Worm (Caenorhabditis elegans): ENCODE data around the gene arrd-17.

Gene arrd-17

DNA sequence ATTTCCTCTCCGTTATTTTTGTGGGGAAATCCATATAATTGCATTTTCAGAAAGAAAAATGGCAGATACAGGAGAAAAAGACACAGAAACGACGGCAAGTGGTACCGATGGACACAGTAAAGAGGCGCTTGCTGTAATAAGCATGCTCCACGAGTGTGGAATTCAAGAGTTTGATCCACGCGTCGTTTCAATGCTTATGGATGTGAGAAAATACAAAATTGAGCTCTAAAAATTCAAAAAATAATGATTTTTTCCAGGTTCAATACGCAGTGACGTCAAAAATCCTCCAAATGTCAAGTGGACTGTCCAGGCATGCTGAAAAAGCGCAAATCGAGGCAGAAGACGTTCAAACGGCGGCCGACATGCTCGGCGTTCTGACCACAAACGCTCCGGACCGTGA is 6.4 kb downstream of the arrd-17 start, which contains the start of gene taf-9:
taf-9 (plus strand) TSS at position 51 of the 400 bp plus-strand sequence.
- TF ChIP-seq nhr-43 (tag; optimal IDR thresholded peaks at IDR 0.05; ENCODE audit: poor library complexity, severe bottlenecking) (peak; percentile 13), ama-1 (optimal IDR thresholded peaks at IDR 0.05) (peak; percentile 45), nhr-23 (tag; optimal IDR thresholded peaks at IDR 0.05) (no peak)

- TF ChIP-seq fkh-2 (tag; optimal IDR thresholded peaks at IDR 0.05) (no peak), pqm-1 (tag; optimal IDR thresholded peaks at IDR 0.05) (no peak), ama-1 (optimal IDR thresholded peaks at IDR 0.05) (no peak), egl-5 (tag; optimal IDR thresholded peaks at IDR 0.05) (no peak), ZK546.5 (tag; optimal IDR thresholded peaks at IDR 0.05) (no peak), aly-2 (tag; optimal IDR thresholded peaks at IDR 0.05) (no peak), nfya-1 (tag; optimal IDR thresholded peaks at IDR 0.05; ENCODE audit: insufficient read depth) (no peak), jun-1 (tag; optimal IDR thresholded peaks at IDR 0.05) (no peak), egl-27 (tag; optimal IDR thresholded peaks at IDR 0.05) (no peak), mdl-1 (tag; optimal IDR thresholded peaks at IDR 0.05) (no peak), sea-2 (GFP tag; optimal IDR thresholded peaks at IDR 0.05) (no peak), unc-39 (tag; optimal IDR thresholded peaks at IDR 0.05) (no peak), ceh-9 (tag; optimal IDR thresholded peaks at IDR 0.05) (no peak), nhr-12 (tag; optimal IDR thresholded peaks at IDR 0.05) (no peak), ceh-28 (tag; optimal IDR thresholded peaks at IDR 0.05) (no peak), ceh-16 (tag; optimal IDR thresholded peaks at IDR 0.05) (no peak), pha-4 (tag; optimal IDR thresholded peaks at IDR 0.05) (no peak), nhr-28 (tag; optimal IDR thresholded peaks at IDR 0.05) (no peak), lin-15B (tag; optimal IDR thresholded peaks at IDR 0.05) (no peak)
Observed at ce11 chrIII:13623014-13623413, 7.6 kb downstream of the arrd-17 start, which contains the start of gene mlc-5. Gene mlc-5, plus strand, starts transcription at chrIII:13623314.

DNA sequence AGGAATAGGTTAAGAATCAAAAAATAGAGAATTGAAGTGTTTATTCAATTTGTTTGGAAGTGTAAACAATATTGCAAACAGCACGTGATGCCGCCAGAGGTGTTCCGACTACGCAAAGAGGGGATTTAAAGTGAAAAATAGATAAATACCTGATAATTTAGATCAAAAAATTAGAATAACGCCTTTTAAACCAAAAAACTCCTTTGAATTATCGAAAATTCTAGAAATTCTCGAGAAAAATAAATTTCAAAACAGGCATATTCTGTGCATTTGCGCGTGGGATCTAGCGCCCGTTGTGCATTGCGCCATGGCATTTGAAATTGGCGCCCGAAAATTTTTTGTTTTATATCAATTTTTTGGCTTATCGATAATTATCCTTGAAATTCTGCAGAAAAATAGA is 8.3 kb downstream of the arrd-17 start, which contains the start of gene hip-1:
hip-1 (minus strand) TSS at position 225 of the 400 bp plus-strand sequence.
- no peak for TF ChIP-seq unc-62 (GFP tag; optimal IDR thresholded peaks at IDR 0.05)
- TF ChIP-seq nhr-237 (tag; optimal IDR thresholded peaks at IDR 0.05), result no peak
- TF ChIP-seq nhr-25 (tag; optimal IDR thresholded peaks at IDR 0.05), result peak; percentile 13
- TF ChIP-seq elt-2 (tag; optimal IDR thresholded peaks at IDR 0.05), result peak; percentile 16
- TF ChIP-seq lin-15B (tag; optimal IDR thresholded peaks at IDR 0.05), result peak; percentile 21
- TF ChIP-seq egl-5 (tag; optimal IDR thresholded peaks at IDR 0.05), result no peak
- no peak for TF ChIP-seq fkh-10 (GFP tag; optimal IDR thresholded peaks at IDR 0.05)
- peak; percentile 25 for TF ChIP-seq snpc-4 (tag; optimal IDR thresholded peaks at IDR 0.05)
- TF ChIP-seq nhr-76 (tag; optimal IDR thresholded peaks at IDR 0.05), result no peak
- TF ChIP-seq mml-1 (tag; optimal IDR thresholded peaks at IDR 0.05), result no peak
- TF ChIP-seq ceh-28 (tag; optimal IDR thresholded peaks at IDR 0.05), result no peak
- TF ChIP-seq nhr-43 (tag; optimal IDR thresholded peaks at IDR 0.05; ENCODE audit: poor library complexity, severe bottlenecking), result no peak
- no peak for TF ChIP-seq mdl-1 (tag; optimal IDR thresholded peaks at IDR 0.05)
- TF ChIP-seq hmg-11 (tag; optimal IDR thresholded peaks at IDR 0.05), result peak; percentile 76
- peak; percentile 62 for TF ChIP-seq pha-4 (tag; optimal IDR thresholded peaks at IDR 0.05)
- TF ChIP-seq nfya-1 (tag; optimal IDR thresholded peaks at IDR 0.05; ENCODE audit: insufficient read depth), result peak; percentile 60
- TF ChIP-seq lsy-12 (tag; optimal IDR thresholded peaks at IDR 0.05), result no peak

ce11 chrIII:13621717-13622116 is 8.9 kb downstream of the arrd-17 start:
- no peak for TF ChIP-seq lsy-12 (tag; optimal IDR thresholded peaks at IDR 0.05)
- TF ChIP-seq snpc-4 (tag; optimal IDR thresholded peaks at IDR 0.05), result no peak
- no peak for TF ChIP-seq jun-1 (tag; optimal IDR thresholded peaks at IDR 0.05)
- TF ChIP-seq nhr-28 (tag; optimal IDR thresholded peaks at IDR 0.05), result no peak
- TF ChIP-seq daf-12 (tag; optimal IDR thresholded peaks at IDR 0.05), result no peak
- TF ChIP-seq nhr-12 (tag; optimal IDR thresholded peaks at IDR 0.05), result no peak
- TF ChIP-seq ceh-82 (tag; optimal IDR thresholded peaks at IDR 0.05), result no peak

DNA sequence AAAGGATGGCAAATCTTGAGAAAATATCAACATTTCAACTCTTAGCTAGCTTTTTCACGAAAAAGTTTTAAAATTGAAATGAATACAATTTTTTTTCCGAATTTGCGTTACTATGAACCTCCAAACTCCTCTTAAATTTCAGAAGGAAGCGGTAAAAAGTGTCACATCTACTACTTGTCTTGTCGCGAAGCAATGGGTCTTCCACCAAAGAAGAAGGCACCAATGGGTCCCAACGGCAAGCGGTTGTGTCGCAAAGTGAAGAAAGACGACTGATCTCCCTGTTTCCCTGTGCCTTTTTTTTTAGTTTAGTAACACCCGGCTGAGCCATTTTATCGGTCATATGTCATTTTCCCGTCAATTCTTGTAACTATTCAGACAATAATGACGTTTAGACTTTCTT is 9.6 kb downstream of the arrd-17 start:
- no peak for TF ChIP-seq ceh-28 (tag; optimal IDR thresholded peaks at IDR 0.05)
- no peak for TF ChIP-seq unc-39 (tag; optimal IDR thresholded peaks at IDR 0.05)
- no peak for TF ChIP-seq mdl-1 (tag; optimal IDR thresholded peaks at IDR 0.05)
- TF ChIP-seq nhr-25 (tag; optimal IDR thresholded peaks at IDR 0.05), result no peak
- TF ChIP-seq mml-1 (tag; optimal IDR thresholded peaks at IDR 0.05), result no peak
- TF ChIP-seq egl-27 (tag; optimal IDR thresholded peaks at IDR 0.05), result no peak
- TF ChIP-seq lsy-12 (tag; optimal IDR thresholded peaks at IDR 0.05), result no peak
- no peak for TF ChIP-seq elt-3 (tag; optimal IDR thresholded peaks at IDR 0.05)
- no peak for TF ChIP-seq elt-1 (tag; optimal IDR thresholded peaks at IDR 0.05)
- TF ChIP-seq fos-1 (tag; optimal IDR thresholded peaks at IDR 0.05), result no peak
- no peak for TF ChIP-seq sea-2 (GFP tag; optimal IDR thresholded peaks at IDR 0.05)
- TF ChIP-seq fkh-2 (tag; optimal IDR thresholded peaks at IDR 0.05), result no peak
- no peak for TF ChIP-seq skn-1 (tag; optimal IDR thresholded peaks at IDR 0.05)

All from whole organism, L3 larva.